Worm (Caenorhabditis elegans): ENCODE data around the gene ncx-7.

DNA sequence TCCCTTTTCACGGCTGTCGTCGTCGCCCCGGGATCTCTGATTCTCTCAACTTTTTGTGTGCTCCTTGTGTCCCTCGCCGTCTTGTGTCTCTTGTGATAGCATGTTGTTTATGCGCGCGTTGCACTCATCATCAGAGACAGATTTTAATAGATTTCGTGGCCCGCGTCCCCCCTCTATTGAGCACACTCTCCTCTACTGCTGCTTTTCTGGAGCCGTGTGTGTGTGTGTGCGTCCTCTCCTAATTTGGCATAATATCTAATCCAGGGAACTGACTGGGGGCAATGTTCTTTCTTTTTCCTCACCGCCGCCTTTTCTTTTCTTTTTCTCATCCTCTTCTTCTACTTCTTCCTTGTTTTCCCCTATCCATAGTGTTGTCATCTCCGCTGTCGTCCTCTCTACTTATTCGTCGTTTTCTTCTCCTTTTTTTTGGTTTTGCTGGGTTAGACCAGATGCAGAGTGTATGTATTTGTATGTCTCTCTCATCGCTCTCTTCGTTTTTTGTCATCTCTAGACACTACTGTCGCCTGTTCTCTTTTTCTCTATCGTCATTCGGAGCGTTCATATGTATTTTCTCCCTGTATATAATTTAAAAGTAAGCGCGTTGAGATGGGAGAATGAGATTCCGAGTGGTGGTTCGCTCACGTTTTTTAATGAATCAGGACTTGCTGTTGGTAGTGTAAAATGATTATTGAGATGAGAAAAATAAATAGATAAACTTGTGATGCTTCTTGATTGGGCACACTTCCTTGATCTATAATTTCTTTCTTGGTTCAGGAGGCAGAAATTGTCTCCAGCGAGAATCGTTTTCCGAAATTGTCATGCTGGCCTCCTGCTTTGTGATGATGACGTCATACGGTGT lies 16.1 kb downstream of the ncx-7 start:
- peak; percentile 64 for TF ChIP-seq cog-1 (tag; optimal IDR thresholded peaks at IDR 0.05)
- 0 out of 2 replicates have a peak, but pooled peaks have one; percentile 57 for TF ChIP-seq ztf-23 (GFP tag; IDR thresholded peaks at IDR 0.05)
